Worm (Caenorhabditis elegans): Measurements from ENCODE around the gene C34F6.11.

C34F6.11 gene

DNA sequence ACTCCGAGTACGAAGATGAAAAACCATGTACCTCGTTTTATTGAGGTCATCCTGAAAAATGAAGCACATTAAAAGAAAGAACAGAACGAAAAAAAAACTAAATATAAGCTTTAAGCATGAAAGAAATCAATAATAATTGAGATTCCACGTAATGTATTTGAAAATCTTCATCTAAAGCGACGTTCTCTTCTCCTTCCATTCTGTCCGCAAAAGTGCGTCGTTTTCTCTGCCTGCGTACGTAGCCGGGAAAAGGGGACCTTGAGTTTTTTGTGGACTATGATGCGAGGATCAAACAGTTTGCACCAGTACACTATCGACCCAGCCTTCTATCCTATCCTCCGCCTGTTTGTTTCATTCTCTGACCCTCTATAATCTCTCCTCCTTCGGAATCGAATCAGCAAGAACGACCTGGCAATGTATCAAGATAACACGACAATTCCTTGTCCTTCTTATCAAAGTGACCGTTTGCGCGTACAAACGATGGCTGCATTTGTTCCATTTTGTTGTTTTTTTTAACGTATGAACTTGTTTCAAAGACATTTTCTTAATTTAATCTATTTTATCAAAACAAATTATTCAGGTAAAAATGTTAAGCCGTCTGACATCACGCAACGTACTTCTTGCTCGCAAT lies 11.8 kb upstream of the C34F6.11 start, which contains the start of the genes C34F6.7 and idh-2:
Gene C34F6.7 (minus strand): TSS at position 51 of the 631 bp plus-strand sequence.
Gene idh-2 (plus strand): TSS at position 581 of the 631 bp plus-strand sequence.
- peak; percentile 38 for TF ChIP-seq nhr-2 (tag; optimal IDR thresholded peaks at IDR 0.05)
- TF ChIP-seq hlh-1 (tag; optimal IDR thresholded peaks at IDR 0.05) = peak; percentile 10
- TF ChIP-seq mep-1 (tag; optimal IDR thresholded peaks at IDR 0.05) = peak; percentile 27
- TF ChIP-seq flh-1 (GFP tag; optimal IDR thresholded peaks at IDR 0.05) = no peak
- no peak for TF ChIP-seq bed-3 (GFP tag; optimal IDR thresholded peaks at IDR 0.05)
- TF ChIP-seq ham-2 (GFP tag; optimal IDR thresholded peaks at IDR 0.05) = peak; percentile 70
- TF ChIP-seq lin-32 (GFP tag; optimal IDR thresholded peaks at IDR 0.05) = no peak

DNA sequence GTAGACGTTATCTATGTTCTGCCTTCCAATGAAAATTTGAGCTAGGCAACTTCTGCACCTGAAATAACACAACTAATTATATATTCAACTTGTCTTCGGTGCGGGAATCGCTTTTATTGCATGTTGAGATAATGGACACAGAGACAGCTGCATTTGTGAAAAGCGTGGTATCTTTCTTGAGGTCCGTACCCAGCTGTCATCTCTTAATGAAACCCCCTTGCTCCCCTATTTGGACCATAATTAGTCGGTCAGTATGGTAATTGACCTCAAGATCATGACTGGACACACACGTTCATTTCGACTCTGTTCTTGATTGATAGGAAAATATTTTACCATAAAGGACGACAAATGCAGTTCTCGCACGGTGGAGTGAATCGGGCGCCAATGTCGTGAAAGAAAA lies 7.6 kb upstream of the C34F6.11 start:
- TF ChIP-seq ham-2 (GFP tag; optimal IDR thresholded peaks at IDR 0.05) = no peak
- no peak for TF ChIP-seq elt-1 (tag; optimal IDR thresholded peaks at IDR 0.05; ENCODE audit: borderline replicate concordance, insufficient read depth)
- peak; percentile 37 for TF ChIP-seq ceh-43 (GFP tag; optimal IDR thresholded peaks at IDR 0.05)
- TF ChIP-seq bed-3 (GFP tag; optimal IDR thresholded peaks at IDR 0.05) = no peak
- no peak for TF ChIP-seq nhr-12 (tag; optimal IDR thresholded peaks at IDR 0.05)
- no peak for TF ChIP-seq tbx-8 (GFP tag; optimal IDR thresholded peaks at IDR 0.05)
- TF ChIP-seq unc-39 (tag; optimal IDR thresholded peaks at IDR 0.05) = no peak
- no peak for TF ChIP-seq snpc-4 (tag; optimal IDR thresholded peaks at IDR 0.05)
- peak; percentile 44 for TF ChIP-seq lin-32 (GFP tag; optimal IDR thresholded peaks at IDR 0.05)
- TF ChIP-seq ces-1 (GFP tag; optimal IDR thresholded peaks at IDR 0.05) = peak; percentile 71
- no peak for TF ChIP-seq mab-5 (tag; optimal IDR thresholded peaks at IDR 0.05)
- TF ChIP-seq nhr-76 (tag; optimal IDR thresholded peaks at IDR 0.05) = no peak
- TF ChIP-seq blmp-1 (tag; optimal IDR thresholded peaks at IDR 0.05) = no peak
- no peak for TF ChIP-seq lsy-2 (tag; optimal IDR thresholded peaks at IDR 0.05)
- no peak for TF ChIP-seq lin-13 (tag; optimal IDR thresholded peaks at IDR 0.05)
- no peak for TF ChIP-seq mls-2 (tag; optimal IDR thresholded peaks at IDR 0.05)
- TF ChIP-seq ztf-11 (tag; optimal IDR thresholded peaks at IDR 0.05) = no peak
- no peak for TF ChIP-seq nhr-237 (tag; optimal IDR thresholded peaks at IDR 0.05)
- TF ChIP-seq drap-1 (GFP tag; optimal IDR thresholded peaks at IDR 0.05) = no peak
- TF ChIP-seq unc-62 (GFP tag; optimal IDR thresholded peaks at IDR 0.05) = no peak
- TF ChIP-seq ceh-39 (tag; optimal IDR thresholded peaks at IDR 0.05) = no peak
- TF ChIP-seq nhr-2 (tag; optimal IDR thresholded peaks at IDR 0.05) = peak; percentile 82
- peak; percentile 76 for TF ChIP-seq cnd-1 (tag; optimal IDR thresholded peaks at IDR 0.05)
- no peak for TF ChIP-seq ceh-83 (GFP tag; optimal IDR thresholded peaks at IDR 0.05)
- TF ChIP-seq mep-1 (tag; optimal IDR thresholded peaks at IDR 0.05) = no peak
- TF ChIP-seq unc-120 (tag; optimal IDR thresholded peaks at IDR 0.05; ENCODE audit: poor library complexity, severe bottlenecking) = no peak
- TF ChIP-seq nhr-28 (tag; optimal IDR thresholded peaks at IDR 0.05) = no peak
- no peak for TF ChIP-seq M03D4.4 (tag; optimal IDR thresholded peaks at IDR 0.05)
- TF ChIP-seq sem-2 (GFP tag; optimal IDR thresholded peaks at IDR 0.05) = no peak
- TF ChIP-seq pha-4 (tag; optimal IDR thresholded peaks at IDR 0.05) = no peak
- no peak for TF ChIP-seq zip-8 (tag; optimal IDR thresholded peaks at IDR 0.05)
- TF ChIP-seq sptf-1 (tag; optimal IDR thresholded peaks at IDR 0.05) = no peak
- TF ChIP-seq flh-1 (GFP tag; optimal IDR thresholded peaks at IDR 0.05) = no peak
- no peak for TF ChIP-seq hlh-1 (tag; optimal IDR thresholded peaks at IDR 0.05)
- TF ChIP-seq elt-3 (tag; optimal IDR thresholded peaks at IDR 0.05) = no peak

DNA sequence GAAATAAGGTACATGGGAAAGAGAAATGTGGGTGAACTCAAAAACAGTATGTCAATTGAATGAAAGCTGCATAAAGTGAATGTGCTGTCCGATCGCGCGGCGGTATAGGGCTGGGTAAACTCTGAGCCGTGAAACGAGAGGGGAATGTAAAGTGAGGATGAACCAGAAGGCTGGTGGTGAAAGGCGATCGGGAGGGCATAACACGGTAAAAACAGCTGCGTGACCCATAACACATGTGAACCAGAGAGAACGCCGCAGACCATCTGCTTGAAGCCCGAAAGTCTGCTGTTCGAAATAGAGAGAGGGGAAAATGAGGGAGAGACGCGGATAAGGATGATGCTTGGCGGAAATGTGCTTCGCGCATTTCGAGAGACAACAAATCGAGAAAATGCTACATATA lies 6.7 kb upstream of the C34F6.11 start:
- TF ChIP-seq hlh-1 (tag; optimal IDR thresholded peaks at IDR 0.05) = peak; percentile 60
- TF ChIP-seq drap-1 (GFP tag; optimal IDR thresholded peaks at IDR 0.05) = no peak
- no peak for TF ChIP-seq nhr-2 (tag; optimal IDR thresholded peaks at IDR 0.05)
- TF ChIP-seq nhr-237 (tag; optimal IDR thresholded peaks at IDR 0.05) = no peak
- TF ChIP-seq tbx-8 (GFP tag; optimal IDR thresholded peaks at IDR 0.05) = no peak
- TF ChIP-seq nhr-28 (tag; optimal IDR thresholded peaks at IDR 0.05) = no peak
- TF ChIP-seq ceh-43 (GFP tag; optimal IDR thresholded peaks at IDR 0.05) = no peak
- TF ChIP-seq elt-1 (tag; optimal IDR thresholded peaks at IDR 0.05; ENCODE audit: borderline replicate concordance, insufficient read depth) = no peak
- TF ChIP-seq lin-32 (GFP tag; optimal IDR thresholded peaks at IDR 0.05) = peak; percentile 65
- no peak for TF ChIP-seq zip-8 (tag; optimal IDR thresholded peaks at IDR 0.05)
- TF ChIP-seq sem-2 (GFP tag; optimal IDR thresholded peaks at IDR 0.05) = peak; percentile 6
- TF ChIP-seq cnd-1 (tag; optimal IDR thresholded peaks at IDR 0.05) = peak; percentile 78
- TF ChIP-seq ceh-83 (GFP tag; optimal IDR thresholded peaks at IDR 0.05) = no peak
- TF ChIP-seq elt-3 (tag; optimal IDR thresholded peaks at IDR 0.05) = no peak
- TF ChIP-seq ztf-11 (tag; optimal IDR thresholded peaks at IDR 0.05) = peak; percentile 46
- no peak for TF ChIP-seq sptf-1 (tag; optimal IDR thresholded peaks at IDR 0.05)
- no peak for TF ChIP-seq mab-5 (tag; optimal IDR thresholded peaks at IDR 0.05)
- TF ChIP-seq nhr-12 (tag; optimal IDR thresholded peaks at IDR 0.05) = no peak
- no peak for TF ChIP-seq unc-120 (tag; optimal IDR thresholded peaks at IDR 0.05; ENCODE audit: poor library complexity, severe bottlenecking)
- no peak for TF ChIP-seq unc-62 (GFP tag; optimal IDR thresholded peaks at IDR 0.05)
- no peak for TF ChIP-seq ces-1 (GFP tag; optimal IDR thresholded peaks at IDR 0.05)
- TF ChIP-seq flh-1 (GFP tag; optimal IDR thresholded peaks at IDR 0.05) = no peak
- TF ChIP-seq bed-3 (GFP tag; optimal IDR thresholded peaks at IDR 0.05) = no peak
- no peak for TF ChIP-seq lsy-2 (tag; optimal IDR thresholded peaks at IDR 0.05)
- TF ChIP-seq nhr-76 (tag; optimal IDR thresholded peaks at IDR 0.05) = no peak
- TF ChIP-seq ceh-39 (tag; optimal IDR thresholded peaks at IDR 0.05) = no peak
- no peak for TF ChIP-seq M03D4.4 (tag; optimal IDR thresholded peaks at IDR 0.05)
- no peak for TF ChIP-seq mls-2 (tag; optimal IDR thresholded peaks at IDR 0.05)

All from whole organism, mixed stage, embryonic.